Fruit fly (Drosophila melanogaster) whole organism, embryonic: ENCODE results near the gene CG33654.

Source experiments
- Atf-2 ChIP-seq: fragments of 200-800 bp; sonication (Bioruptor generic); optimal IDR thresholded peaks from 2 replicates; lab custom pipeline; 2016; ENCODE audit warnings: missing biosample characterization, missing genetic modification characterization
- Bdp1 ChIP-seq: fragments of 200-800 bp; sonication (Bioruptor generic); optimal IDR thresholded peaks from 3 replicates; lab custom pipeline; 2016; ENCODE audit warnings: missing biosample characterization, missing genetic modification characterization
- BtbVII ChIP-seq: fragments of 200-800 bp; sonication (Bioruptor generic); optimal IDR thresholded peaks from 3 replicates; lab custom pipeline; 2017; ENCODE audit warnings: missing biosample characterization, mild to moderate bottlenecking, missing genetic modification characterization
- CG10654 ChIP-seq: fragments of 200-800 bp; sonication (Bioruptor generic); optimal IDR thresholded peaks from 2 replicates; lab custom pipeline; 2016; ENCODE audit warnings: missing biosample characterization, missing genetic modification characterization
- CG10979 ChIP-seq: fragments of 200-800 bp; sonication (Bioruptor generic); optimal IDR thresholded peaks from 2 replicates; lab custom pipeline; 2018; ENCODE audit warnings: missing biosample characterization, mild to moderate bottlenecking, missing genetic modification characterization, moderate library complexity
- CG1233 ChIP-seq: fragments of 200-800 bp; sonication (Bioruptor generic); optimal IDR thresholded peaks from 4 replicates; lab custom pipeline; 2018; ENCODE audit warnings: missing biosample characterization, mild to moderate bottlenecking, missing genetic modification characterization
- CG12769 ChIP-seq: fragments of 200-800 bp; sonication (Bioruptor generic); optimal IDR thresholded peaks from 2 replicates; lab custom pipeline; 2019; ENCODE audit warnings: missing biosample characterization, mild to moderate bottlenecking, missing genetic modification characterization, moderate library complexity
- CG12942 ChIP-seq: fragments of 200-800 bp; sonication (Bioruptor generic); optimal IDR thresholded peaks from 3 replicates; lab custom pipeline; 2016; ENCODE audit warnings: missing biosample characterization, missing genetic modification characterization
- CG15479 ChIP-seq: fragments of 200-800 bp; sonication (Bioruptor generic); optimal IDR thresholded peaks from 3 replicates; lab custom pipeline; 2019; ENCODE audit warnings: missing biosample characterization, mild to moderate bottlenecking, missing genetic modification characterization, moderate library complexity
- CG1647 ChIP-seq: fragments of 200-800 bp; sonication (Bioruptor generic); optimal IDR thresholded peaks from 3 replicates; lab custom pipeline; 2016; ENCODE audit warnings: missing biosample characterization, missing genetic modification characterization
- CG1792 ChIP-seq: fragments of 200-800 bp; sonication (Bioruptor generic); optimal IDR thresholded peaks from 2 replicates; lab custom pipeline; 2016; ENCODE audit warnings: missing biosample characterization, missing genetic modification characterization
- CG30403 ChIP-seq: fragments of 200-800 bp; sonication (Bioruptor generic); optimal IDR thresholded peaks from 3 replicates; lab custom pipeline; 2016; ENCODE audit warnings: missing biosample characterization, missing genetic modification characterization
- CG3407 ChIP-seq: fragments of 200-800 bp; sonication (Bioruptor generic); optimal IDR thresholded peaks from 2 replicates; lab custom pipeline; 2018; ENCODE audit warnings: missing biosample characterization, mild to moderate bottlenecking, missing genetic modification characterization
- CG4707 ChIP-seq: fragments of 200-800 bp; sonication (Bioruptor generic); optimal IDR thresholded peaks from 2 replicates; lab custom pipeline; 2018; ENCODE audit warnings: missing biosample characterization, mild to moderate bottlenecking, missing genetic modification characterization, moderate library complexity
- CG4820 ChIP-seq: fragments of 200-800 bp; sonication (Bioruptor generic); optimal IDR thresholded peaks from 3 replicates; lab custom pipeline; 2016; ENCODE audit warnings: missing biosample characterization, missing genetic modification characterization
- CG4854 ChIP-seq: fragments of 200-800 bp; sonication (Bioruptor generic); optimal IDR thresholded peaks from 2 replicates; lab custom pipeline; 2016; ENCODE audit warnings: missing biosample characterization, missing genetic modification characterization, inconsistent platforms
- CG7556 ChIP-seq: fragments of 200-800 bp; sonication (Bioruptor generic); optimal IDR thresholded peaks from 2 replicates; lab custom pipeline; 2017; ENCODE audit warnings: missing biosample characterization, mild to moderate bottlenecking, missing genetic modification characterization
- CG8089 ChIP-seq: fragments of 200-800 bp; sonication (Bioruptor generic); optimal IDR thresholded peaks from 3 replicates; lab custom pipeline; 2016; ENCODE audit warnings: missing biosample characterization, missing genetic modification characterization
- CG8924 ChIP-seq: fragments of 200-800 bp; optimal IDR thresholded peaks from 3 replicates; lab custom pipeline; 2019; ENCODE audit warnings: missing biosample characterization, mild to moderate bottlenecking, missing genetic modification characterization, moderate library complexity
- CG9727 ChIP-seq: fragments of 200-800 bp; sonication (Bioruptor generic); optimal IDR thresholded peaks from 3 replicates; lab custom pipeline; 2017; ENCODE audit warnings: missing biosample characterization, mild to moderate bottlenecking, missing genetic modification characterization
- Chrac-16 ChIP-seq: fragments of 200-800 bp; sonication (Bioruptor generic); optimal IDR thresholded peaks from 3 replicates; lab custom pipeline; 2016; ENCODE audit warnings: missing biosample characterization, missing genetic modification characterization
- CoRest ChIP-seq: fragments of 200-800 bp; sonication (Bioruptor generic); optimal IDR thresholded peaks from 3 replicates; lab custom pipeline; 2018; ENCODE audit warnings: missing biosample characterization, mild to moderate bottlenecking, missing genetic modification characterization, moderate library complexity
- D ChIP-seq, 2 experiments: fragments of 200-800 bp in 1 of 2; fragments of >200 bp in 1 of 2; sonication (Bioruptor generic) in 1 of 2; optimal IDR thresholded peaks; 2 replicates in 1 of 2; 3 replicates in 1 of 2; lab custom pipeline; 2017; ENCODE audit warnings: mild to moderate bottlenecking in 1 of 2, missing biosample characterization in 1 of 2, missing genetic modification characterization in 1 of 2, missing genetic modification reagents in 1 of 2
- ERR ChIP-seq: fragments of 200-800 bp; sonication (Bioruptor generic); optimal IDR thresholded peaks from 2 replicates; lab custom pipeline; 2016; ENCODE audit warnings: missing biosample characterization, missing genetic modification characterization
- Hmr ChIP-seq: fragments of 200-800 bp; sonication (Bioruptor generic); optimal IDR thresholded peaks from 3 replicates; lab custom pipeline; 2017; ENCODE audit warnings: mild to moderate bottlenecking, missing biosample characterization, missing genetic modification reagents, missing genetic modification characterization
- Jarid2 ChIP-seq: fragments of 200-800 bp; sonication (Bioruptor generic); optimal IDR thresholded peaks from 3 replicates; lab custom pipeline; 2017; ENCODE audit warnings: mild to moderate bottlenecking, missing biosample characterization, missing genetic modification reagents, missing genetic modification characterization
- MESR4 ChIP-seq: fragments of 200-800 bp; sonication (Bioruptor generic); optimal IDR thresholded peaks from 2 replicates; lab custom pipeline; 2018; ENCODE audit warnings: missing biosample characterization, mild to moderate bottlenecking, missing genetic modification characterization, moderate library complexity
- Mad ChIP-seq: fragments of 200-800 bp; sonication (Bioruptor generic); optimal IDR thresholded peaks from 2 replicates; lab custom pipeline; 2016; ENCODE audit warnings: missing biosample characterization, missing genetic modification characterization
- Meics ChIP-seq: fragments of 200-800 bp; sonication (Bioruptor generic); optimal IDR thresholded peaks from 2 replicates; lab custom pipeline; 2017; ENCODE audit warnings: missing biosample characterization, mild to moderate bottlenecking, missing genetic modification characterization
- NfI ChIP-seq: fragments of 200-800 bp; sonication (Bioruptor generic); optimal IDR thresholded peaks from 3 replicates; lab custom pipeline; 2018; ENCODE audit warnings: missing biosample characterization, mild to moderate bottlenecking, missing genetic modification characterization, moderate library complexity
- Pdp1 ChIP-seq, 2 experiments: fragments of 200-800 bp; sonication (Bioruptor generic); optimal IDR thresholded peaks; 3 replicates each; lab custom pipeline; 2016; ENCODE audit warnings: missing biosample characterization in 2 of 2, missing genetic modification characterization in 2 of 2, mild to moderate bottlenecking in 1 of 2, moderate library complexity in 1 of 2
- Sin3A ChIP-seq: fragments of >200 bp; optimal IDR thresholded peaks from 2 replicates; lab custom pipeline; 2018
- Trl ChIP-seq, 3 experiments: fragments of >200 bp in 2 of 3; fragments of 200-800 bp in 1 of 3; sonication (Bioruptor generic) in 1 of 3; optimal IDR thresholded peaks; 2 replicates in 1 of 3; 3 replicates in 2 of 3; lab custom pipeline; 2016 to 2017; ENCODE audit warnings: missing biosample characterization in 1 of 3, missing genetic modification characterization in 1 of 3
- Xbp1 ChIP-seq: fragments of 200-800 bp; sonication (Bioruptor generic); optimal IDR thresholded peaks from 3 replicates; lab custom pipeline; 2016; ENCODE audit warnings: missing biosample characterization, mild to moderate bottlenecking, missing genetic modification characterization
- YL-1 ChIP-seq: fragments of 200-800 bp; sonication (Bioruptor generic); optimal IDR thresholded peaks from 3 replicates; lab custom pipeline; 2017; ENCODE audit warnings: missing biosample characterization, mild to moderate bottlenecking, missing genetic modification characterization
- ab ChIP-seq: fragments of 200-800 bp; sonication (Bioruptor generic); optimal IDR thresholded peaks from 2 replicates; lab custom pipeline; 2016; ENCODE audit warnings: missing biosample characterization, missing genetic modification characterization
- az2 ChIP-seq: fragments of 200-800 bp; sonication (Bioruptor generic); optimal IDR thresholded peaks from 3 replicates; lab custom pipeline; 2016; ENCODE audit warnings: missing biosample characterization, missing genetic modification characterization
- dpn ChIP-seq, 2 experiments: fragments of 200-800 bp; sonication (Bioruptor generic); optimal IDR thresholded peaks; 3 replicates each; lab custom pipeline; 2016; ENCODE audit warnings: missing biosample characterization in 2 of 2, missing genetic modification characterization in 2 of 2
- ems ChIP-seq: fragments of 200-800 bp; sonication (Bioruptor generic); optimal IDR thresholded peaks from 3 replicates; lab custom pipeline; 2016; ENCODE audit warnings: missing biosample characterization, missing genetic modification characterization
- fu2 ChIP-seq: fragments of 200-800 bp; sonication (Bioruptor generic); optimal IDR thresholded peaks from 2 replicates; lab custom pipeline; 2016; ENCODE audit warnings: missing biosample characterization, missing genetic modification characterization
- jumu ChIP-seq: fragments of 200-800 bp; sonication (Bioruptor generic); optimal IDR thresholded peaks from 3 replicates; lab custom pipeline; 2016; ENCODE audit warnings: missing biosample characterization, missing genetic modification characterization
- lov ChIP-seq, 2 experiments: fragments of 200-800 bp in 1 of 2; fragments of >200 bp in 1 of 2; sonication (Bioruptor generic) in 1 of 2; IDR thresholded peaks in 1 of 2; optimal IDR thresholded peaks in 1 of 2; 2 replicates in 1 of 2; 3 replicates in 1 of 2; pipeline versions ENCODE4 v1.3.6 to Lab custom; 2017 to 2022; ENCODE audit warnings: missing biosample characterization in 1 of 2, missing genetic modification characterization in 1 of 2
- maf-S ChIP-seq: fragments of 200-800 bp; sonication (Bioruptor generic); optimal IDR thresholded peaks from 2 replicates; lab custom pipeline; 2016; ENCODE audit warnings: missing biosample characterization, missing genetic modification characterization
- nmo ChIP-seq: fragments of 200-800 bp; sonication (Bioruptor generic); optimal IDR thresholded peaks from 2 replicates; lab custom pipeline; 2018; ENCODE audit warnings: missing biosample characterization, mild to moderate bottlenecking, missing genetic modification characterization, moderate library complexity
- rib ChIP-seq: fragments of 200-800 bp; sonication (Bioruptor generic); IDR thresholded peaks from 2 replicates; pipeline ENCODE4 v1.3.6; 2022; ENCODE audit warnings: missing biosample characterization, missing genetic modification characterization
- sens ChIP-seq: fragments of 200-800 bp; sonication (Bioruptor generic); peaks from one replicate; lab custom pipeline; 2016; ENCODE audit warnings: missing biosample characterization, missing genetic modification characterization
- tgo ChIP-seq: fragments of 200-800 bp; sonication (Bioruptor generic); IDR thresholded peaks from 3 replicates; pipeline ENCODE4 v1.3.6; 2022; ENCODE audit warnings: missing biosample characterization, missing genetic modification characterization
- tin ChIP-seq: fragments of 200-800 bp; sonication (Bioruptor generic); optimal IDR thresholded peaks from 3 replicates; lab custom pipeline; 2016; ENCODE audit warnings: missing biosample characterization, missing genetic modification characterization
- trem ChIP-seq: fragments of 200-800 bp; optimal IDR thresholded peaks from 3 replicates; lab custom pipeline; 2019; ENCODE audit warnings: missing biosample characterization, mild to moderate bottlenecking, missing genetic modification characterization, moderate library complexity

Gene CG33654

dm6 chr3R:9590952-9591532 lies 8.0 kb upstream of the CG33654 start, which contains the start of the genes bocks and CG8312 (continued):
- TF ChIP-seq CG4854 (GFP tag; lab: Kevin White, UChicago) (peak; percentile 3), D (optimal IDR thresholded peaks at IDR 0.05; lab: Kevin White, UChicago) (peak; percentile 64), D (GFP tag; optimal IDR thresholded peaks at IDR 0.05; lab: Kevin White, UChicago) (no peak), ab (GFP tag; lab: Kevin White, UChicago) (no peak), Meics (peak; percentile 6), CG4707 (GFP tag; lab: Kevin White, UChicago) (no peak), az2 (GFP tag; lab: Kevin White, UChicago) (no peak), Chrac-16 (peak; percentile 3), YL-1 (peak; percentile 70), tin (peak; percentile 58), CG9727 (peak; percentile 28), Pdp1 (GFP tag; optimal IDR thresholded peaks at IDR 0.05; lab: Kevin White, UChicago) (peak; percentile 41 to 77), CG12769 (tag; lab: Kevin White, UChicago) (peak; percentile 51), CoRest (tag; lab: Kevin White, UChicago) (peak; percentile 47), rib (GFP tag; lab: Robert Waterston, UW) (no peak), Sin3A (lab: Kevin White, UChicago) (peak; percentile 99), CG15479 (GFP tag; lab: Kevin White, UChicago) (peak; percentile 83), tgo (GFP tag; lab: Robert Waterston, UW) (no peak), Xbp1 (GFP tag; lab: Kevin White, UChicago) (peak; percentile 65), CG1647 (peak; percentile 17), CG30403 (peak; percentile 65), NfI (peak; percentile 26), CG10654 (GFP tag; lab: Kevin White, UChicago) (peak; percentile 38), CG3407 (GFP tag; lab: Kevin White, UChicago) (no peak), CG12942 (GFP tag; lab: Kevin White, UChicago) (peak; percentile 5), fu2 (GFP tag; lab: Kevin White, UChicago) (peak; percentile 13), sens (peak; percentile 88), CG7556 (GFP tag; lab: Kevin White, UChicago) (peak; percentile 16), CG10979 (peak; percentile 4), Jarid2 (GFP tag; lab: Kevin White, UChicago) (peak; percentile 91), Bdp1 (GFP tag; lab: Kevin White, UChicago) (peak; percentile 26), MESR4 (GFP tag; lab: Kevin White, UChicago) (peak; percentile 64), CG8924 (tag; lab: Kevin White, UChicago) (peak; percentile 50), maf-S (GFP tag; lab: Kevin White, UChicago) (peak; percentile 26), jumu (GFP tag; lab: Kevin White, UChicago) (peak; percentile 58), dpn (GFP tag; optimal IDR thresholded peaks at IDR 0.05; lab: Kevin White, UChicago) (peak; percentile 49 to 64), BtbVII (GFP tag; lab: Kevin White, UChicago) (peak; percentile 16), CG4820 (GFP tag; lab: Kevin White, UChicago) (peak; percentile 39), CG1792 (GFP tag; lab: Kevin White, UChicago) (peak; percentile 44), Hmr (peak; percentile 73), Mad (GFP tag; lab: Kevin White, UChicago) (peak; percentile 44), ERR (GFP tag; lab: Kevin White, UChicago) (peak; percentile 80), lov (optimal IDR thresholded peaks at IDR 0.05; lab: Kevin White, UChicago) (no peak), lov (GFP tag; IDR thresholded peaks at IDR 0.05; lab: Robert Waterston, UW) (no peak), Trl (optimal IDR thresholded peaks at IDR 0.05; lab: Kevin White, UChicago) (no peak), Trl (GFP tag; optimal IDR thresholded peaks at IDR 0.05; lab: Kevin White, UChicago) (peak; percentile 63), nmo (GFP tag; lab: Kevin White, UChicago) (peak; percentile 79), CG1233 (peak; percentile 35), CG8089 (GFP tag; lab: Kevin White, UChicago) (peak; percentile 12), Atf-2 (GFP tag; lab: Kevin White, UChicago) (peak; percentile 51), trem (tag; lab: Kevin White, UChicago) (peak; percentile 93), ems (GFP tag; lab: Kevin White, UChicago) (peak; percentile 65)
